Fruit fly (Drosophila melanogaster) whole organism, embryonic: ENCODE measurements around the gene CG15199.

Experiments
- Adf1 ChIP-seq: fragments of 200-800 bp; sonication (Bioruptor generic); IDR thresholded peaks from 2 replicates; pipeline ENCODE4 v1.3.6; 2022; ENCODE audit warnings: missing biosample characterization, missing genetic modification characterization
- Antp ChIP-seq: fragments of 200-800 bp; sonication (Bioruptor generic); optimal IDR thresholded peaks from 3 replicates; lab custom pipeline; 2016; ENCODE audit warnings: missing biosample characterization, missing genetic modification characterization
- Asciz ChIP-seq: fragments of 200-800 bp; sonication (Bioruptor generic); optimal IDR thresholded peaks from 2 replicates; lab custom pipeline; 2017; ENCODE audit warnings: missing biosample characterization, mild to moderate bottlenecking, missing genetic modification characterization, missing genetic modification reagents
- BEAF-32 ChIP-seq: fragments of 200-800 bp; sonication (Bioruptor generic); optimal IDR thresholded peaks from 3 replicates; lab custom pipeline; 2017; ENCODE audit warnings: missing biosample characterization, missing genetic modification characterization, mild to moderate bottlenecking, moderate library complexity, missing genetic modification reagents
- BtbVII ChIP-seq: fragments of 200-800 bp; sonication (Bioruptor generic); optimal IDR thresholded peaks from 3 replicates; lab custom pipeline; 2017; ENCODE audit warnings: missing biosample characterization, mild to moderate bottlenecking, missing genetic modification characterization
- CG1024 ChIP-seq: fragments of 200-800 bp; sonication (Bioruptor generic); IDR thresholded peaks from 2 replicates; pipeline ENCODE4 v1.3.6; 2022; ENCODE audit warnings: missing biosample characterization, missing genetic modification characterization
- CG10979 ChIP-seq: fragments of 200-800 bp; sonication (Bioruptor generic); optimal IDR thresholded peaks from 2 replicates; lab custom pipeline; 2018; ENCODE audit warnings: missing biosample characterization, mild to moderate bottlenecking, missing genetic modification characterization, moderate library complexity
- CG11723 ChIP-seq: fragments of 200-800 bp; sonication (Bioruptor generic); optimal IDR thresholded peaks from 2 replicates; lab custom pipeline; 2017; ENCODE audit warnings: missing biosample characterization, mild to moderate bottlenecking, missing genetic modification characterization
- CG14667 ChIP-seq: fragments of 200-800 bp; sonication (Bioruptor generic); IDR thresholded peaks from 2 replicates; pipeline ENCODE4 v1.3.6; 2022; ENCODE audit warnings: missing biosample characterization, missing genetic modification characterization
- CG1603 ChIP-seq: fragments of 200-800 bp; sonication (Bioruptor generic); optimal IDR thresholded peaks from 2 replicates; lab custom pipeline; 2019; ENCODE audit warnings: missing biosample characterization, mild to moderate bottlenecking, missing genetic modification characterization, moderate library complexity
- CG1647 ChIP-seq: fragments of 200-800 bp; sonication (Bioruptor generic); optimal IDR thresholded peaks from 3 replicates; lab custom pipeline; 2016; ENCODE audit warnings: missing biosample characterization, missing genetic modification characterization
- CG17385 ChIP-seq: fragments of 200-800 bp; sonication (Bioruptor generic); optimal IDR thresholded peaks from 3 replicates; lab custom pipeline; 2018; ENCODE audit warnings: missing biosample characterization, mild to moderate bottlenecking, missing genetic modification characterization
- CG30403 ChIP-seq: fragments of 200-800 bp; sonication (Bioruptor generic); optimal IDR thresholded peaks from 3 replicates; lab custom pipeline; 2016; ENCODE audit warnings: missing biosample characterization, missing genetic modification characterization
- CG3995 ChIP-seq: fragments of 200-800 bp; sonication (Bioruptor generic); optimal IDR thresholded peaks from 3 replicates; lab custom pipeline; 2016; ENCODE audit warnings: missing biosample characterization, missing genetic modification characterization
- CG4282 ChIP-seq: fragments of 200-800 bp; sonication (Bioruptor generic); optimal IDR thresholded peaks from 2 replicates; lab custom pipeline; 2016; ENCODE audit warnings: missing biosample characterization, missing genetic modification characterization
- CG6791 ChIP-seq: fragments of 200-800 bp; sonication (Bioruptor generic); IDR thresholded peaks from 3 replicates; pipeline ENCODE4 v1.3.6; 2022; ENCODE audit warnings: missing biosample characterization, missing genetic modification characterization; ENCODE audit not compliant: partially characterized antibody
- CG7271 ChIP-seq: fragments of 200-800 bp; sonication (Bioruptor generic); optimal IDR thresholded peaks from 2 replicates; lab custom pipeline; 2018; ENCODE audit warnings: missing biosample characterization, mild to moderate bottlenecking, missing genetic modification characterization, moderate library complexity
- CG7372 ChIP-seq: fragments of 200-800 bp; sonication (Bioruptor generic); IDR thresholded peaks from 2 replicates; pipeline ENCODE4 v1.3.6; 2022; ENCODE audit warnings: missing biosample characterization, missing genetic modification characterization
- CG8281 ChIP-seq: fragments of 200-800 bp; sonication (Bioruptor generic); optimal IDR thresholded peaks from 2 replicates; lab custom pipeline; 2018; ENCODE audit warnings: missing biosample characterization, mild to moderate bottlenecking, missing genetic modification characterization, moderate library complexity
- CG9797 ChIP-seq: fragments of 200-800 bp; sonication (Bioruptor generic); optimal IDR thresholded peaks from 3 replicates; lab custom pipeline; 2018; ENCODE audit warnings: missing biosample characterization, mild to moderate bottlenecking, missing genetic modification characterization
- CrebB ChIP-seq: fragments of 200-800 bp; sonication (Bioruptor generic); optimal IDR thresholded peaks from 3 replicates; lab custom pipeline; 2018; ENCODE audit warnings: missing biosample characterization, mild to moderate bottlenecking, missing genetic modification characterization
- Dad ChIP-seq: fragments of 200-800 bp; sonication (Bioruptor generic); optimal IDR thresholded peaks from 3 replicates; lab custom pipeline; 2016; ENCODE audit warnings: missing biosample characterization, missing genetic modification characterization
- Dek ChIP-seq: fragments of 200-800 bp; sonication (Bioruptor generic); optimal IDR thresholded peaks from 3 replicates; lab custom pipeline; 2019; ENCODE audit warnings: missing biosample characterization, mild to moderate bottlenecking, missing genetic modification characterization, moderate library complexity
- Doc2 ChIP-seq: fragments of 200-800 bp; sonication (Bioruptor generic); IDR thresholded peaks from 2 replicates; pipeline ENCODE4 v1.3.6; 2022; ENCODE audit warnings: missing biosample characterization, missing genetic modification characterization
- HLH4C ChIP-seq: fragments of 200-800 bp; sonication (Bioruptor generic); IDR thresholded peaks from 3 replicates; pipeline ENCODE4 v1.3.6; 2022; ENCODE audit warnings: missing biosample characterization, missing genetic modification characterization; ENCODE audit not compliant: partially characterized antibody
- Meics ChIP-seq: fragments of 200-800 bp; sonication (Bioruptor generic); optimal IDR thresholded peaks from 2 replicates; lab custom pipeline; 2017; ENCODE audit warnings: missing biosample characterization, mild to moderate bottlenecking, missing genetic modification characterization
- Taf1 ChIP-seq: fragments of 200-800 bp; sonication (Bioruptor generic); IDR thresholded peaks from 2 replicates; pipeline ENCODE4 v1.3.6; 2022; ENCODE audit warnings: missing biosample characterization, missing genetic modification characterization
- Xrp1 ChIP-seq: fragments of 200-800 bp; sonication (Bioruptor generic); IDR thresholded peaks from 2 replicates; pipeline ENCODE4 v1.3.6; 2022; ENCODE audit warnings: missing biosample characterization, missing genetic modification characterization
- amos ChIP-seq: fragments of 200-800 bp; sonication (Bioruptor generic); IDR thresholded peaks from 2 replicates; pipeline ENCODE4 v1.3.6; 2022; ENCODE audit warnings: missing biosample characterization, missing genetic modification characterization; ENCODE audit not compliant: partially characterized antibody
- bigmax ChIP-seq: fragments of 200-800 bp; sonication (Bioruptor generic); optimal IDR thresholded peaks from 2 replicates; lab custom pipeline; 2018; ENCODE audit warnings: missing biosample characterization, mild to moderate bottlenecking, missing genetic modification characterization
- crol ChIP-seq: fragments of 200-800 bp; sonication (Bioruptor generic); IDR thresholded peaks from 2 replicates; pipeline ENCODE4 v1.3.6; 2022; ENCODE audit warnings: missing biosample characterization, missing genetic modification characterization
- da ChIP-seq: fragments of 200-800 bp; sonication (Bioruptor generic); optimal IDR thresholded peaks from 2 replicates; lab custom pipeline; 2016; ENCODE audit warnings: missing biosample characterization, missing genetic modification characterization
- esg ChIP-seq: fragments of 200-800 bp; sonication (Bioruptor generic); conservative IDR thresholded peaks from 2 replicates; pipeline ENCODE4 v1.3.6; 2022; ENCODE audit warnings: missing biosample characterization, missing genetic modification characterization
- gce ChIP-seq: fragments of 200-800 bp; sonication (Bioruptor generic); IDR thresholded peaks from 3 replicates; pipeline ENCODE4 v1.3.6; 2022; ENCODE audit warnings: missing biosample characterization, missing genetic modification characterization
- grn ChIP-seq: fragments of 200-800 bp; sonication (Bioruptor generic); optimal IDR thresholded peaks from 3 replicates; lab custom pipeline; 2017; ENCODE audit warnings: missing biosample characterization, missing genetic modification characterization
- hbn ChIP-seq: fragments of 200-800 bp; sonication (Bioruptor generic); IDR thresholded peaks from 2 replicates; pipeline ENCODE4 v1.3.6; 2022; ENCODE audit warnings: missing biosample characterization, missing genetic modification characterization; ENCODE audit not compliant: partially characterized antibody
- inv ChIP-seq: fragments of 200-800 bp; sonication (Bioruptor generic); IDR thresholded peaks from 2 replicates; pipeline ENCODE4 v1.3.6; 2022; ENCODE audit warnings: missing biosample characterization, missing genetic modification characterization; ENCODE audit not compliant: partially characterized antibody
- kay ChIP-seq: fragments of 200-800 bp; sonication (Bioruptor generic); optimal IDR thresholded peaks from 2 replicates; lab custom pipeline; 2016; ENCODE audit warnings: missing biosample characterization, missing genetic modification characterization
- mirr ChIP-seq: fragments of 200-800 bp; sonication (Bioruptor generic); optimal IDR thresholded peaks from 3 replicates; lab custom pipeline; 2018; ENCODE audit warnings: missing biosample characterization, mild to moderate bottlenecking, missing genetic modification characterization
- mld ChIP-seq: fragments of 200-800 bp; sonication (Bioruptor generic); IDR thresholded peaks from 3 replicates; pipeline ENCODE4 v1.3.6; 2022; ENCODE audit warnings: missing biosample characterization, missing genetic modification characterization; ENCODE audit not compliant: partially characterized antibody
- nerfin-1 ChIP-seq: fragments of 200-800 bp; sonication (Bioruptor generic); optimal IDR thresholded peaks from 3 replicates; lab custom pipeline; 2019; ENCODE audit warnings: missing biosample characterization, mild to moderate bottlenecking, missing genetic modification characterization, moderate library complexity
- nerfin-2 ChIP-seq: fragments of 200-800 bp; sonication (Bioruptor generic); IDR thresholded peaks from 2 replicates; pipeline ENCODE4 v1.3.6; 2022; ENCODE audit warnings: missing biosample characterization, missing genetic modification characterization; ENCODE audit not compliant: partially characterized antibody
- pita ChIP-seq: fragments of 200-800 bp; sonication (Bioruptor generic); optimal IDR thresholded peaks from 2 replicates; lab custom pipeline; 2017; ENCODE audit warnings: missing biosample characterization, mild to moderate bottlenecking, missing genetic modification characterization
- scrt ChIP-seq: fragments of 200-800 bp; sonication (Bioruptor generic); optimal IDR thresholded peaks from 2 replicates; lab custom pipeline; 2018; ENCODE audit warnings: missing biosample characterization, mild to moderate bottlenecking, missing genetic modification characterization, moderate library complexity
- sens ChIP-seq: fragments of 200-800 bp; sonication (Bioruptor generic); peaks from one replicate; lab custom pipeline; 2016; ENCODE audit warnings: missing biosample characterization, missing genetic modification characterization
- sr ChIP-seq: fragments of 200-800 bp; sonication (Bioruptor generic); IDR thresholded peaks from 3 replicates; pipeline ENCODE4 v1.3.6; 2022; ENCODE audit warnings: missing biosample characterization, missing genetic modification characterization
- stc ChIP-seq: fragments of 200-800 bp; sonication (Bioruptor generic); IDR thresholded peaks from 2 replicates; pipeline ENCODE4 v1.3.6; 2022; ENCODE audit warnings: missing biosample characterization, missing genetic modification characterization
- stwl ChIP-seq: fragments of 200-800 bp; sonication (Bioruptor generic); optimal IDR thresholded peaks from 3 replicates; lab custom pipeline; 2018; ENCODE audit warnings: missing biosample characterization, mild to moderate bottlenecking, missing genetic modification characterization, moderate library complexity
- usp ChIP-seq: fragments of >200 bp; optimal IDR thresholded peaks from 2 replicates; lab custom pipeline; 2017; ENCODE audit warnings: missing biosample characterization, missing genetic modification characterization
- z ChIP-seq: fragments of 200-800 bp; sonication (Bioruptor generic); IDR thresholded peaks from 3 replicates; pipeline ENCODE4 v1.3.6; 2022; ENCODE audit warnings: missing biosample characterization, missing genetic modification characterization

Gene CG15199

dm6 chrX:11148272-11148835 is 6.7 kb upstream of the CG15199 start, which contains the start of gene Ran (continued):
- no peak for TF ChIP-seq CG7372 (GFP tag; lab: Robert Waterston, UW)
- TF ChIP-seq nerfin-2 (GFP tag; lab: Robert Waterston, UW) = peak; percentile 34; the same call in 1 of the 2 replicates
- no peak for TF ChIP-seq nerfin-1 (tag; lab: Kevin White, UChicago)
- TF ChIP-seq Taf1 (GFP tag; lab: Robert Waterston, UW) = no peak
- no peak for TF ChIP-seq CG3995 (GFP tag; lab: Kevin White, UChicago)
- TF ChIP-seq CG11723 (GFP tag; lab: Kevin White, UChicago) = no peak
- TF ChIP-seq esg (GFP tag; lab: Robert Waterston, UW) = no peak
- 0 out of 2 replicates have a peak, but pooled peaks have one; percentile 23 for TF ChIP-seq hbn (GFP tag; lab: Robert Waterston, UW)
- no peak for TF ChIP-seq inv (GFP tag; lab: Robert Waterston, UW)
- no peak for TF ChIP-seq usp (GFP tag; lab: Kevin White, UChicago)
- TF ChIP-seq Asciz (GFP tag; lab: Kevin White, UChicago) = no peak
- no peak for TF ChIP-seq bigmax (GFP tag; lab: Kevin White, UChicago)
- TF ChIP-seq Doc2 (GFP tag; lab: Robert Waterston, UW) = no peak
- no peak for TF ChIP-seq CrebB (tag; lab: Kevin White, UChicago)
- TF ChIP-seq Xrp1 = no peak
- no peak for TF ChIP-seq mld (GFP tag; lab: Robert Waterston, UW)
- no peak for TF ChIP-seq CG8281 (tag; lab: Kevin White, UChicago)
- no peak for TF ChIP-seq BtbVII (GFP tag; lab: Kevin White, UChicago)
- no peak for TF ChIP-seq sr (GFP tag; lab: Robert Waterston, UW)
- peak; percentile 15; the same call in 1 of the 3 replicates for TF ChIP-seq CG6791 (GFP tag; lab: Robert Waterston, UW)
- peak; percentile 42 for TF ChIP-seq CG9797
- no peak for TF ChIP-seq Dek (tag; lab: Kevin White, UChicago)
- TF ChIP-seq Adf1 (GFP tag; lab: Robert Waterston, UW) = no peak
- no peak for TF ChIP-seq CG1647
- no peak for TF ChIP-seq z (GFP tag; lab: Robert Waterston, UW)
- TF ChIP-seq CG14667 (GFP tag; lab: Robert Waterston, UW) = peak; percentile 7; the same call in 1 of the 2 replicates
- TF ChIP-seq scrt (GFP tag; lab: Kevin White, UChicago) = no peak
- no peak for TF ChIP-seq CG7271
- TF ChIP-seq CG1024 = peak; percentile 83
- peak; percentile 66 for TF ChIP-seq BEAF-32
- no peak for TF ChIP-seq Dad (GFP tag; lab: Kevin White, UChicago)
- TF ChIP-seq CG17385 (GFP tag; lab: Kevin White, UChicago) = no peak
- TF ChIP-seq CG1603 (tag; lab: Kevin White, UChicago) = peak; percentile 89
- TF ChIP-seq Antp (GFP tag; lab: Kevin White, UChicago) = no peak
- peak; percentile 44 for TF ChIP-seq sens (GFP tag; lab: Kevin White, UChicago)
- no peak for TF ChIP-seq da (GFP tag; lab: Kevin White, UChicago)
- TF ChIP-seq CG10979 (tag; lab: Kevin White, UChicago) = no peak
- TF ChIP-seq stwl = no peak
- TF ChIP-seq pita (GFP tag; lab: Kevin White, UChicago) = no peak
- no peak for TF ChIP-seq grn (GFP tag; lab: Kevin White, UChicago)
- no peak for TF ChIP-seq mirr (GFP tag; lab: Kevin White, UChicago)
- no peak for TF ChIP-seq gce (GFP tag; lab: Robert Waterston, UW)
- TF ChIP-seq Meics (GFP tag; lab: Kevin White, UChicago) = no peak
- TF ChIP-seq CG30403 (GFP tag; lab: Kevin White, UChicago) = no peak
- no peak for TF ChIP-seq crol (GFP tag; lab: Robert Waterston, UW)
- TF ChIP-seq kay (GFP tag; lab: Kevin White, UChicago) = no peak
- 0 out of 3 replicates have a peak, but pooled peaks have one; percentile 32 for TF ChIP-seq HLH4C (GFP tag; lab: Robert Waterston, UW)
- TF ChIP-seq amos (GFP tag; lab: Robert Waterston, UW) = peak; percentile 52
- TF ChIP-seq stc (GFP tag; lab: Robert Waterston, UW) = no peak
- TF ChIP-seq CG4282 (GFP tag; lab: Kevin White, UChicago) = no peak
